Fruit fly (Drosophila melanogaster) whole organism, embryonic: Measurements from ENCODE around the gene Caper.
A peak's percentile ranks its signal among the peaks of the same experiment; 100 is the strongest.

ENCODE experiments used
- Adf1 ChIP-seq: fragments of 200-800 bp; sonication (Bioruptor generic); IDR thresholded peaks from 2 replicates; pipeline ENCODE4 v1.3.6; 2022; ENCODE audit warnings: missing biosample characterization, missing genetic modification characterization
- BEAF-32 ChIP-seq: fragments of 200-800 bp; sonication (Bioruptor generic); optimal IDR thresholded peaks from 3 replicates; lab custom pipeline; 2017; ENCODE audit warnings: missing biosample characterization, missing genetic modification characterization, mild to moderate bottlenecking, moderate library complexity, missing genetic modification reagents
- Bgb ChIP-seq: fragments of 200-800 bp; sonication (Bioruptor generic); IDR thresholded peaks from 2 replicates; pipeline ENCODE4 v1.3.6; 2022; ENCODE audit warnings: missing biosample characterization, missing genetic modification characterization; ENCODE audit not compliant: partially characterized antibody
- Blimp-1 ChIP-seq: fragments of 200-800 bp; sonication (Bioruptor generic); optimal IDR thresholded peaks from 3 replicates; lab custom pipeline; 2018; ENCODE audit warnings: missing biosample characterization, missing genetic modification characterization, mild to moderate bottlenecking, moderate library complexity, missing genetic modification reagents
- BtbVII ChIP-seq: fragments of 200-800 bp; sonication (Bioruptor generic); optimal IDR thresholded peaks from 3 replicates; lab custom pipeline; 2017; ENCODE audit warnings: missing biosample characterization, mild to moderate bottlenecking, missing genetic modification characterization
- CG10209 ChIP-seq: fragments of 200-800 bp; sonication (Bioruptor generic); optimal IDR thresholded peaks from 3 replicates; lab custom pipeline; 2017; ENCODE audit warnings: missing biosample characterization, mild to moderate bottlenecking, missing genetic modification characterization, missing genetic modification reagents
- CG10565 ChIP-seq: fragments of 200-800 bp; sonication (Bioruptor generic); optimal IDR thresholded peaks from 3 replicates; lab custom pipeline; 2016; ENCODE audit warnings: missing biosample characterization, mild to moderate bottlenecking, missing genetic modification characterization
- CG11247 ChIP-seq: fragments of 200-800 bp; sonication (Bioruptor generic); IDR thresholded peaks from 2 replicates; pipeline ENCODE4 v1.3.6; 2022; ENCODE audit warnings: missing biosample characterization, missing genetic modification characterization
- CG14050 ChIP-seq: fragments of 200-800 bp; sonication (Bioruptor generic); IDR thresholded peaks from 3 replicates; pipeline ENCODE4 v1.3.6; 2022; ENCODE audit warnings: missing biosample characterization, missing genetic modification characterization
- CG18599 ChIP-seq: fragments of 200-800 bp; sonication (Bioruptor generic); optimal IDR thresholded peaks from 3 replicates; lab custom pipeline; 2017; ENCODE audit warnings: missing biosample characterization, missing genetic modification characterization, mild to moderate bottlenecking, moderate library complexity, missing genetic modification reagents
- CG2116 ChIP-seq: fragments of 200-800 bp; sonication (Bioruptor generic); optimal IDR thresholded peaks from 3 replicates; lab custom pipeline; 2018; ENCODE audit warnings: missing biosample characterization, mild to moderate bottlenecking, missing genetic modification characterization
- CG2120 ChIP-seq: fragments of 200-800 bp; sonication (Bioruptor generic); optimal IDR thresholded peaks from 3 replicates; lab custom pipeline; 2016; ENCODE audit warnings: missing biosample characterization, missing genetic modification characterization
- CG2129 ChIP-seq: fragments of 200-800 bp; sonication (Bioruptor generic); IDR thresholded peaks from 2 replicates; pipeline ENCODE4 v1.3.6; 2022; ENCODE audit warnings: missing biosample characterization, missing genetic modification characterization; ENCODE audit not compliant: partially characterized antibody
- CG30403 ChIP-seq: fragments of 200-800 bp; sonication (Bioruptor generic); optimal IDR thresholded peaks from 3 replicates; lab custom pipeline; 2016; ENCODE audit warnings: missing biosample characterization, missing genetic modification characterization
- CG31441 ChIP-seq: fragments of 200-800 bp; sonication (Bioruptor generic); IDR thresholded peaks from 2 replicates; pipeline ENCODE4 v1.3.6; 2022; ENCODE audit warnings: missing biosample characterization, missing genetic modification characterization
- CG6654 ChIP-seq: fragments of 200-800 bp; sonication (Bioruptor generic); optimal IDR thresholded peaks from 2 replicates; lab custom pipeline; 2017; ENCODE audit warnings: missing biosample characterization, mild to moderate bottlenecking, missing genetic modification characterization
- CG7556 ChIP-seq: fragments of 200-800 bp; sonication (Bioruptor generic); optimal IDR thresholded peaks from 2 replicates; lab custom pipeline; 2017; ENCODE audit warnings: missing biosample characterization, mild to moderate bottlenecking, missing genetic modification characterization
- CG8281 ChIP-seq: fragments of 200-800 bp; sonication (Bioruptor generic); optimal IDR thresholded peaks from 2 replicates; lab custom pipeline; 2018; ENCODE audit warnings: missing biosample characterization, mild to moderate bottlenecking, missing genetic modification characterization, moderate library complexity
- CG9215 ChIP-seq: fragments of 200-800 bp; sonication (Bioruptor generic); IDR thresholded peaks from 2 replicates; pipeline ENCODE4 v1.3.6; 2022; ENCODE audit warnings: missing biosample characterization, missing genetic modification characterization
- CG9727 ChIP-seq: fragments of 200-800 bp; sonication (Bioruptor generic); optimal IDR thresholded peaks from 3 replicates; lab custom pipeline; 2017; ENCODE audit warnings: missing biosample characterization, mild to moderate bottlenecking, missing genetic modification characterization
- CTCF ChIP-seq: fragments of 200-800 bp; sonication (Bioruptor generic); optimal IDR thresholded peaks from 2 replicates; lab custom pipeline; 2017; ENCODE audit warnings: missing biosample characterization, mild to moderate bottlenecking, missing genetic modification characterization, moderate library complexity
- Camta ChIP-seq: fragments of 200-800 bp; sonication (Bioruptor generic); optimal IDR thresholded peaks from 2 replicates; lab custom pipeline; 2016; ENCODE audit warnings: missing biosample characterization, missing genetic modification characterization
- Doc3 ChIP-seq: fragments of 200-800 bp; sonication (Bioruptor generic); IDR thresholded peaks from 3 replicates; pipeline ENCODE4 v1.3.6; 2022; ENCODE audit warnings: missing biosample characterization, missing genetic modification characterization; ENCODE audit not compliant: partially characterized antibody
- Elba2 ChIP-seq: fragments of 200-800 bp; sonication (Bioruptor generic); optimal IDR thresholded peaks from 3 replicates; lab custom pipeline; 2016; ENCODE audit warnings: missing biosample characterization, missing genetic modification characterization
- Gug ChIP-seq: fragments of 200-800 bp; sonication (Bioruptor generic); IDR thresholded peaks from 4 replicates; pipeline ENCODE4 v1.3.6; 2022; ENCODE audit warnings: missing biosample characterization, missing genetic modification characterization
- HLH54F ChIP-seq: fragments of 200-800 bp; sonication (Bioruptor generic); optimal IDR thresholded peaks from 3 replicates; lab custom pipeline; 2016; ENCODE audit warnings: missing biosample characterization, missing genetic modification characterization
- Kr ChIP-seq: fragments of 200-800 bp; sonication (Bioruptor generic); optimal IDR thresholded peaks from 2 replicates; lab custom pipeline; 2017; ENCODE audit warnings: missing biosample characterization, mild to moderate bottlenecking, missing genetic modification characterization
- Med ChIP-seq: fragments of 200-800 bp; sonication (Bioruptor generic); peaks from one replicate; lab custom pipeline; 2016; ENCODE audit warnings: missing biosample characterization, missing genetic modification characterization, mild to moderate bottlenecking, inconsistent platforms, moderate library complexity
- Mrtf ChIP-seq: fragments of 200-800 bp; sonication (Bioruptor generic); IDR thresholded peaks from 3 replicates; pipeline ENCODE4 v1.3.6; 2022; ENCODE audit warnings: missing biosample characterization, missing genetic modification characterization
- Scr ChIP-seq: fragments of 200-800 bp; sonication (Bioruptor generic); IDR thresholded peaks from 2 replicates; pipeline ENCODE4 v1.3.6; 2022; ENCODE audit warnings: missing biosample characterization, missing genetic modification characterization; ENCODE audit not compliant: partially characterized antibody
- Spps ChIP-seq: fragments of 200-800 bp; sonication (Bioruptor generic); optimal IDR thresholded peaks from 2 replicates; lab custom pipeline; 2018; ENCODE audit warnings: missing biosample characterization, mild to moderate bottlenecking, missing genetic modification characterization
- Stat92E ChIP-seq, 3 experiments: fragments of >200 bp in 2 of 3; fragments of 200-800 bp in 1 of 3; sonication (Bioruptor generic) in 1 of 3; optimal IDR thresholded peaks; 2 replicates each; lab custom pipeline; 2017 to 2019; ENCODE audit warnings: missing biosample characterization in 3 of 3, missing genetic modification characterization in 3 of 3, mild to moderate bottlenecking in 1 of 3, moderate library complexity in 1 of 3
- aop ChIP-seq: fragments of 200-800 bp; sonication (Bioruptor generic); IDR thresholded peaks from 2 replicates; pipeline ENCODE4 v1.3.6; 2022; ENCODE audit warnings: missing biosample characterization, missing genetic modification characterization
- bowl ChIP-seq: fragments of 200-800 bp; sonication (Bioruptor generic); IDR thresholded peaks from 2 replicates; pipeline ENCODE4 v1.3.6; 2022; ENCODE audit warnings: missing biosample characterization, missing genetic modification characterization
- chinmo ChIP-seq: fragments of 200-800 bp; sonication (Bioruptor generic); IDR thresholded peaks from 4 replicates; pipeline ENCODE4 v1.3.6; 2022; ENCODE audit warnings: missing biosample characterization, missing genetic modification characterization; ENCODE audit not compliant: partially characterized antibody
- hkb ChIP-seq, 2 experiments: fragments of 200-800 bp in 1 of 2; fragments of >200 bp in 1 of 2; sonication (Bioruptor generic) in 1 of 2; IDR thresholded peaks in 1 of 2; optimal IDR thresholded peaks in 1 of 2; 2 replicates each; pipeline versions ENCODE4 v1.3.6 to Lab custom; 2017 to 2022; ENCODE audit warnings: missing biosample characterization in 1 of 2, missing genetic modification characterization in 1 of 2
- jing ChIP-seq: fragments of 200-800 bp; sonication (Bioruptor generic); optimal IDR thresholded peaks from 2 replicates; lab custom pipeline; 2018; ENCODE audit warnings: missing biosample characterization, mild to moderate bottlenecking, missing genetic modification characterization
- ken ChIP-seq: fragments of 200-800 bp; sonication (Bioruptor generic); IDR thresholded peaks from 3 replicates; pipeline ENCODE4 v1.3.6; 2022; ENCODE audit warnings: missing biosample characterization, missing genetic modification characterization
- odd ChIP-seq: fragments of 200-800 bp; sonication (Bioruptor generic); optimal IDR thresholded peaks from 2 replicates; lab custom pipeline; 2017; ENCODE audit warnings: missing biosample characterization, mild to moderate bottlenecking, missing genetic modification characterization
- onecut ChIP-seq: fragments of 200-800 bp; sonication (Bioruptor generic); IDR thresholded peaks from 2 replicates; pipeline ENCODE4 v1.3.6; 2022; ENCODE audit warnings: missing biosample characterization, missing genetic modification characterization
- org-1 ChIP-seq: fragments of 200-800 bp; sonication (Bioruptor generic); optimal IDR thresholded peaks from 2 replicates; lab custom pipeline; 2017; ENCODE audit warnings: missing biosample characterization, missing genetic modification characterization
- rib ChIP-seq: fragments of 200-800 bp; sonication (Bioruptor generic); IDR thresholded peaks from 2 replicates; pipeline ENCODE4 v1.3.6; 2022; ENCODE audit warnings: missing biosample characterization, missing genetic modification characterization
- scrt ChIP-seq: fragments of 200-800 bp; sonication (Bioruptor generic); optimal IDR thresholded peaks from 2 replicates; lab custom pipeline; 2018; ENCODE audit warnings: missing biosample characterization, mild to moderate bottlenecking, missing genetic modification characterization, moderate library complexity
- shn ChIP-seq: fragments of 200-800 bp; sonication (Bioruptor generic); optimal IDR thresholded peaks from 3 replicates; lab custom pipeline; 2016; ENCODE audit warnings: missing biosample characterization, missing genetic modification characterization
- sob ChIP-seq: fragments of 200-800 bp; sonication (Bioruptor generic); IDR thresholded peaks from 2 replicates; pipeline ENCODE4 v1.3.6; 2022; ENCODE audit warnings: missing biosample characterization, missing genetic modification characterization
- tap ChIP-seq: fragments of 200-800 bp; optimal IDR thresholded peaks from 3 replicates; lab custom pipeline; 2019; ENCODE audit warnings: missing biosample characterization, mild to moderate bottlenecking, missing genetic modification characterization, moderate library complexity
- tio ChIP-seq: fragments of 200-800 bp; sonication (Bioruptor generic); optimal IDR thresholded peaks from 2 replicates; lab custom pipeline; 2017; ENCODE audit warnings: missing biosample characterization, missing genetic modification characterization, inconsistent platforms
- usp ChIP-seq: fragments of >200 bp; optimal IDR thresholded peaks from 2 replicates; lab custom pipeline; 2017; ENCODE audit warnings: missing biosample characterization, missing genetic modification characterization

The Caper gene

dm6 chr2L:7043039-7043905 lies 10.8 kb downstream of the Caper start (continued):
- TF ChIP-seq CG31441 (GFP tag; lab: Robert Waterston, UW) (0 out of 2 replicates have a peak, but pooled peaks have one; percentile 17), CG7556 (GFP tag; lab: Kevin White, UChicago) (peak; percentile 31), aop (GFP tag; lab: Robert Waterston, UW) (no peak), tio (GFP tag; lab: Kevin White, UChicago) (peak; percentile 25), sob (GFP tag; lab: Robert Waterston, UW) (peak; percentile 32; the same call in 1 of the 2 replicates), Mrtf (no peak), CG6654 (GFP tag; lab: Kevin White, UChicago) (no peak), rib (GFP tag; lab: Robert Waterston, UW) (peak; percentile 18; the same call in 1 of the 2 replicates), hkb (optimal IDR thresholded peaks at IDR 0.05; lab: Kevin White, UChicago) (no peak), hkb (GFP tag; IDR thresholded peaks at IDR 0.05; lab: Robert Waterston, UW) (peak; percentile 52; the same call in 1 of the 2 replicates), CG2116 (GFP tag; lab: Kevin White, UChicago) (peak; percentile 8), bowl (GFP tag; lab: Robert Waterston, UW) (no peak), shn (GFP tag; lab: Kevin White, UChicago) (no peak), odd (peak; percentile 11), Elba2 (GFP tag; lab: Kevin White, UChicago) (no peak), Camta (GFP tag; lab: Kevin White, UChicago) (no peak), CG18599 (GFP tag; lab: Kevin White, UChicago) (peak; percentile 27), Spps (tag; lab: Kevin White, UChicago) (no peak), org-1 (GFP tag; lab: Kevin White, UChicago) (no peak), ken (GFP tag; lab: Robert Waterston, UW) (peak; percentile 52; the same call in 2 of the 3 replicates), CTCF (GFP tag; lab: Kevin White, UChicago) (no peak), BEAF-32 (no peak), Kr (peak; percentile 66), CG2120 (GFP tag; lab: Kevin White, UChicago) (peak; percentile 35), BtbVII (no peak), CG30403 (GFP tag; lab: Kevin White, UChicago) (peak; percentile 28), Gug (GFP tag; lab: Robert Waterston, UW) (no peak), Blimp-1 (GFP tag; lab: Kevin White, UChicago) (peak; percentile 17), CG8281 (tag; lab: Kevin White, UChicago) (no peak), Med (GFP tag; lab: Kevin White, UChicago) (peak; percentile 78), tap (tag; lab: Kevin White, UChicago) (no peak), usp (no peak), onecut (GFP tag; lab: Robert Waterston, UW) (peak; percentile 71), CG10565 (GFP tag; lab: Kevin White, UChicago) (no peak), CG9727 (GFP tag; lab: Kevin White, UChicago) (peak; percentile 13), Adf1 (GFP tag; lab: Robert Waterston, UW) (no peak), jing (no peak), Stat92E (GFP tag; optimal IDR thresholded peaks at IDR 0.05; lab: Kevin White, UChicago) (no peak), Doc3 (GFP tag; lab: Robert Waterston, UW) (no peak), CG2129 (GFP tag; lab: Robert Waterston, UW) (no peak), CG14050 (GFP tag; lab: Robert Waterston, UW) (no peak), CG9215 (GFP tag; lab: Robert Waterston, UW) (no peak), Scr (GFP tag; lab: Robert Waterston, UW) (peak; percentile 9; the same call in 1 of the 2 replicates), HLH54F (peak; percentile 21), chinmo (GFP tag; lab: Robert Waterston, UW) (peak; percentile 85; the same call in 2 of the 4 replicates), Bgb (GFP tag; lab: Robert Waterston, UW) (no peak), CG10209 (GFP tag; lab: Kevin White, UChicago) (peak; percentile 52), CG11247 (GFP tag; lab: Robert Waterston, UW) (0 out of 2 replicates have a peak, but pooled peaks have one; percentile 12), scrt (GFP tag; lab: Kevin White, UChicago) (no peak)
